Worm (Caenorhabditis elegans) whole organism, L4/young adult: ENCODE results near the gene dpf-2.

Experiments used
- W03F9.2 ChIP-seq: fragments of 150-350 bp; optimal IDR thresholded peaks from 2 replicates; lab custom pipeline; 2014; ENCODE audit warnings: missing biosample characterization, missing genetic modification characterization
- him-1 ChIP-seq: sonication (generic microtip); optimal IDR thresholded peaks from 2 replicates; lab custom pipeline; 2016; ENCODE audit warnings: missing genotype, missing genetic modification reagents, missing genetic modification characterization, missing compliant biosample characterization

ce11 chrX:14787557-14787932 lies 44.1 kb upstream of the dpf-2 start:
- no peak for TF ChIP-seq him-1 (tag; lab: Kevin White, UChicago)
- TF ChIP-seq W03F9.2 = no peak
